Worm (Caenorhabditis elegans) whole organism, L3 larva: Measurements from ENCODE around the gene str-103.

ENCODE experiments used
- R02D3.7 ChIP-seq: fragments of 150-350 bp; optimal IDR thresholded peaks from 2 replicates; lab custom pipeline; 2014; ENCODE audit warnings: missing biosample characterization, missing genetic modification characterization
- aly-2 ChIP-seq: fragments of 150-350 bp; optimal IDR thresholded peaks from 2 replicates; lab custom pipeline; 2014; ENCODE audit warnings: missing biosample characterization, missing genetic modification characterization
- ama-1 ChIP-seq: fragments of 150-350 bp; optimal IDR thresholded peaks from 2 replicates; lab custom pipeline; 2018
- ceh-16 ChIP-seq: sonication (generic microtip); optimal IDR thresholded peaks from 2 replicates; lab custom pipeline; 2017; ENCODE audit warnings: missing biosample characterization, missing genetic modification characterization
- ceh-28 ChIP-seq: fragments of 150-350 bp; optimal IDR thresholded peaks from 2 replicates; lab custom pipeline; 2014; ENCODE audit warnings: missing biosample characterization, missing genetic modification reagents, missing genetic modification characterization
- ceh-9 ChIP-seq: sonication (generic microtip); optimal IDR thresholded peaks from 2 replicates; lab custom pipeline; 2018; ENCODE audit warnings: missing biosample characterization, missing genetic modification characterization
- daf-12 ChIP-seq: fragments of 150-350 bp; optimal IDR thresholded peaks from 2 replicates; lab custom pipeline; 2014; ENCODE audit warnings: missing biosample characterization, missing genetic modification reagents, missing genetic modification characterization
- egl-27 ChIP-seq: sonication (generic microtip); optimal IDR thresholded peaks from 4 replicates; lab custom pipeline; 2017; ENCODE audit warnings: missing biosample characterization, missing genetic modification reagents, missing genetic modification characterization
- egl-5 ChIP-seq: fragments of 150-350 bp; optimal IDR thresholded peaks from 2 replicates; lab custom pipeline; 2017; ENCODE audit warnings: missing biosample characterization, missing genetic modification reagents, missing genetic modification characterization, inconsistent platforms
- elt-1 ChIP-seq: fragments of 150-350 bp; optimal IDR thresholded peaks from 2 replicates; lab custom pipeline; 2014; ENCODE audit warnings: missing biosample characterization, missing genetic modification characterization
- elt-2 ChIP-seq: sonication (generic microtip); optimal IDR thresholded peaks from 2 replicates; lab custom pipeline; 2016; ENCODE audit warnings: missing genetic modification reagents, mild to moderate bottlenecking, missing genetic modification characterization, missing compliant biosample characterization
- elt-3 ChIP-seq, 3 experiments: fragments of 150-350 bp in 1 of 3; sonication (generic microtip) in 2 of 3; optimal IDR thresholded peaks; 2 replicates in 2 of 3; 4 replicates in 1 of 3; lab custom pipeline; 2014 to 2017; ENCODE audit warnings: missing biosample characterization in 3 of 3, missing genetic modification characterization in 3 of 3
- fkh-10 ChIP-seq: sonication (generic microtip); optimal IDR thresholded peaks from 2 replicates; lab custom pipeline; 2017; ENCODE audit warnings: missing biosample characterization, missing genetic modification reagents, missing genetic modification characterization
- fkh-2 ChIP-seq: fragments of 150-350 bp; optimal IDR thresholded peaks from 2 replicates; lab custom pipeline; 2014; ENCODE audit warnings: missing biosample characterization, missing genetic modification reagents, missing genetic modification characterization
- fos-1 ChIP-seq: fragments of 150-350 bp; optimal IDR thresholded peaks from 2 replicates; lab custom pipeline; 2014; ENCODE audit warnings: missing biosample characterization, missing genetic modification characterization
- lin-15B ChIP-seq: fragments of 150-350 bp; optimal IDR thresholded peaks from 2 replicates; lab custom pipeline; 2014; ENCODE audit warnings: missing biosample characterization, missing genetic modification characterization
- lin-39 ChIP-seq: fragments of 150-350 bp; optimal IDR thresholded peaks from 2 replicates; lab custom pipeline; 2018; ENCODE audit warnings: missing biosample characterization, missing genetic modification reagents, missing genetic modification characterization
- mdl-1 ChIP-seq: fragments of 150-350 bp; optimal IDR thresholded peaks from 2 replicates; lab custom pipeline; 2014; ENCODE audit warnings: missing biosample characterization, missing genetic modification characterization
- mml-1 ChIP-seq: fragments of 150-350 bp; sonication (generic microtip); optimal IDR thresholded peaks from 3 replicates; lab custom pipeline; 2014; ENCODE audit warnings: missing biosample characterization, missing genetic modification characterization
- nfya-1 ChIP-seq: sonication (generic microtip); optimal IDR thresholded peaks from 2 replicates; lab custom pipeline; 2017; ENCODE audit warnings: missing genetic modification characterization, mild to moderate bottlenecking, missing compliant biosample characterization, antibody characterized with exemption, moderate library complexity; ENCODE audit not compliant: insufficient read depth
- nhr-12 ChIP-seq: fragments of 150-350 bp; optimal IDR thresholded peaks from 2 replicates; lab custom pipeline; 2014; ENCODE audit warnings: missing biosample characterization, missing genetic modification characterization
- nhr-23 ChIP-seq: fragments of 150-350 bp; optimal IDR thresholded peaks from 2 replicates; lab custom pipeline; 2014; ENCODE audit warnings: missing biosample characterization, missing genetic modification reagents, missing genetic modification characterization
- nhr-237 ChIP-seq: fragments of 150-350 bp; optimal IDR thresholded peaks from 2 replicates; lab custom pipeline; 2014; ENCODE audit warnings: missing biosample characterization, missing genetic modification characterization
- nhr-25 ChIP-seq: sonication (generic microtip); optimal IDR thresholded peaks from 2 replicates; lab custom pipeline; 2017; ENCODE audit warnings: missing biosample characterization, missing genetic modification characterization
- nhr-28 ChIP-seq: fragments of 150-350 bp; optimal IDR thresholded peaks from 2 replicates; lab custom pipeline; 2014; ENCODE audit warnings: missing biosample characterization, missing genetic modification characterization
- nhr-67 ChIP-seq: fragments of 150-350 bp; optimal IDR thresholded peaks from 2 replicates; lab custom pipeline; 2014; ENCODE audit warnings: missing biosample characterization, missing genetic modification characterization
- nhr-77 ChIP-seq: fragments of 150-350 bp; optimal IDR thresholded peaks from 2 replicates; lab custom pipeline; 2014; ENCODE audit warnings: missing biosample characterization, missing genetic modification characterization
- pha-4 ChIP-seq: fragments of 150-350 bp; optimal IDR thresholded peaks from 2 replicates; lab custom pipeline; 2014; ENCODE audit warnings: missing biosample characterization, missing genetic modification reagents, missing genetic modification characterization
- pqm-1 ChIP-seq: fragments of 150-350 bp; optimal IDR thresholded peaks from 2 replicates; lab custom pipeline; 2017; ENCODE audit warnings: missing biosample characterization, missing genetic modification characterization, inconsistent platforms
- sea-2 ChIP-seq: fragments of 150-350 bp; sonication (generic microtip); optimal IDR thresholded peaks from 4 replicates; lab custom pipeline; 2014; ENCODE audit warnings: missing biosample characterization, missing genetic modification reagents, missing genetic modification characterization
- snpc-4 ChIP-seq: fragments of 150-350 bp; optimal IDR thresholded peaks from 2 replicates; lab custom pipeline; 2014; ENCODE audit warnings: missing biosample characterization, missing genetic modification characterization
- tbx-2 ChIP-seq: sonication (generic microtip); optimal IDR thresholded peaks from 2 replicates; lab custom pipeline; 2016; ENCODE audit warnings: mild to moderate bottlenecking, missing genetic modification characterization, missing compliant biosample characterization
- unc-39 ChIP-seq: sonication (generic microtip); optimal IDR thresholded peaks from 4 replicates; lab custom pipeline; 2017; ENCODE audit warnings: missing biosample characterization, missing genetic modification characterization
- unc-62 ChIP-seq: fragments of 150-350 bp; sonication (generic microtip); optimal IDR thresholded peaks from 4 replicates; lab custom pipeline; 2014; ENCODE audit warnings: missing biosample characterization, missing genetic modification reagents, missing genetic modification characterization
- zag-1 ChIP-seq: fragments of 150-350 bp; optimal IDR thresholded peaks from 2 replicates; lab custom pipeline; 2014; ENCODE audit warnings: missing biosample characterization, missing genetic modification characterization
- ztf-11 ChIP-seq: fragments of 150-350 bp; optimal IDR thresholded peaks from 2 replicates; lab custom pipeline; 2014; ENCODE audit warnings: missing biosample characterization, missing genetic modification characterization
- ztf-4 ChIP-seq: fragments of 150-350 bp; optimal IDR thresholded peaks from 2 replicates; lab custom pipeline; 2014; ENCODE audit warnings: missing biosample characterization, missing genetic modification characterization

The str-103 gene

ce11 chrV:16131249-16131648 is 12.7 kb upstream of the str-103 start, which contains the start of gene fbxa-142:
fbxa-142 (minus strand) TSS chrV:16131349.
- TF ChIP-seq lin-15B (tag; lab: Kevin White, UChicago) (no peak), lin-39 (tag; lab: Kevin White, UChicago) (no peak), pqm-1 (tag; lab: Kevin White, UChicago) (no peak), ztf-11 (tag; lab: Kevin White, UChicago) (no peak), elt-3 (tag; optimal IDR thresholded peaks at IDR 0.05; lab: Kevin White, UChicago) (no peak), fos-1 (tag; lab: Kevin White, UChicago) (no peak), fkh-2 (tag; lab: Kevin White, UChicago) (no peak), mdl-1 (no peak), unc-39 (tag; lab: Kevin White, UChicago) (no peak), ama-1 (no peak), nhr-67 (tag; lab: Kevin White, UChicago) (no peak), ztf-4 (tag; lab: Kevin White, UChicago) (no peak), nfya-1 (tag; lab: Kevin White, UChicago) (no peak), egl-27 (tag; lab: Kevin White, UChicago) (no peak), snpc-4 (tag; lab: Kevin White, UChicago) (no peak), tbx-2 (tag; lab: Kevin White, UChicago) (no peak), zag-1 (tag; lab: Kevin White, UChicago) (no peak), mml-1 (tag; lab: Kevin White, UChicago) (no peak), nhr-12 (tag; lab: Kevin White, UChicago) (no peak), aly-2 (tag; lab: Kevin White, UChicago) (no peak)

ce11 chrV:16129116-16129515 is 10.6 kb upstream of the str-103 start:
- peak; percentile 63 for TF ChIP-seq elt-2 (tag; lab: Kevin White, UChicago)
- TF ChIP-seq pha-4 (tag; lab: Kevin White, UChicago) = peak; percentile 49
- TF ChIP-seq unc-62 (GFP tag; lab: Kevin White, UChicago) = no peak
- TF ChIP-seq pqm-1 (tag; lab: Kevin White, UChicago) = peak; percentile 74

ce11 chrV:16127401-16127800 is 8.9 kb upstream of the str-103 start, which contains the start of gene fbxa-143:
fbxa-143 (minus strand) TSS chrV:16127501.
- TF ChIP-seq aly-2 (tag; lab: Kevin White, UChicago) (no peak), nhr-67 (tag; lab: Kevin White, UChicago) (no peak), ceh-9 (tag; lab: Kevin White, UChicago) (no peak), nhr-25 (tag; lab: Kevin White, UChicago) (no peak), ceh-16 (no peak), unc-62 (GFP tag; lab: Kevin White, UChicago) (no peak), elt-1 (no peak), zag-1 (tag; lab: Kevin White, UChicago) (no peak)

- no peak for TF ChIP-seq lin-39 (tag; lab: Kevin White, UChicago)
- TF ChIP-seq nhr-23 = no peak
- TF ChIP-seq egl-27 (tag; lab: Kevin White, UChicago) = no peak
- no peak for TF ChIP-seq sea-2 (GFP tag; lab: Kevin White, UChicago)
- no peak for TF ChIP-seq unc-39 (tag; lab: Kevin White, UChicago)
- TF ChIP-seq ceh-16 = no peak
- no peak for TF ChIP-seq egl-5 (tag; lab: Kevin White, UChicago)
- TF ChIP-seq ceh-28 (tag; lab: Kevin White, UChicago) = no peak
- no peak for TF ChIP-seq nhr-28
- TF ChIP-seq daf-12 (tag; lab: Kevin White, UChicago) = no peak
- TF ChIP-seq nhr-237 (tag; lab: Kevin White, UChicago) = no peak
- no peak for TF ChIP-seq lin-15B (tag; lab: Kevin White, UChicago)
- TF ChIP-seq fkh-2 (tag; lab: Kevin White, UChicago) = no peak
- TF ChIP-seq, all 47 proteins: peak for 0
These were observed 6.2 kb upstream of the str-103 start, which contains the start of gene nhr-111 for ce11 chrV:16124739-16125138. nhr-111 (minus strand) TSS chrV:16124839.

ce11 chrV:16121451-16121850 is 3.0 kb upstream of the str-103 start:
- no peak for TF ChIP-seq nhr-77
- TF ChIP-seq pha-4 (tag; lab: Kevin White, UChicago) = peak; percentile 56
- no peak for TF ChIP-seq R02D3.7
- peak; percentile 1 for TF ChIP-seq pqm-1 (tag; lab: Kevin White, UChicago)
- TF ChIP-seq fkh-10 (GFP tag; lab: Kevin White, UChicago) = no peak
